Worm (Caenorhabditis elegans): ENCODE measurements around the gene F52G3.7.
A peak's percentile ranks its signal among the peaks of the same experiment; 100 is the strongest.

F52G3.7 gene

ce11 chrX:17003473-17004123 is 39.9 kb downstream of the F52G3.7 start:
- TF ChIP-seq ceh-16 (tag; optimal IDR thresholded peaks at IDR 0.05) = no peak
- peak in 1 of 2 experiments; percentile 16 for TF ChIP-seq lsy-2 (tag; optimal IDR thresholded peaks at IDR 0.05)
- no peak for TF ChIP-seq nhr-23 (tag; optimal IDR thresholded peaks at IDR 0.05)
- TF ChIP-seq nhr-11 (tag; optimal IDR thresholded peaks at IDR 0.05) = no peak
- no peak for TF ChIP-seq crh-2 (tag; optimal IDR thresholded peaks at IDR 0.05)
- no peak for TF ChIP-seq snpc-4 (tag; optimal IDR thresholded peaks at IDR 0.05)
- TF ChIP-seq sma-3 (GFP tag; optimal IDR thresholded peaks at IDR 0.05) = no peak
- no peak for TF ChIP-seq egl-27 (tag; optimal IDR thresholded peaks at IDR 0.05)
- no peak for TF ChIP-seq ztf-11 (tag; optimal IDR thresholded peaks at IDR 0.05)
- no peak for TF ChIP-seq fos-1 (tag; optimal IDR thresholded peaks at IDR 0.05)
- no peak for TF ChIP-seq zag-1 (tag; optimal IDR thresholded peaks at IDR 0.05)
- no peak for TF ChIP-seq nhr-237 (tag; optimal IDR thresholded peaks at IDR 0.05)
- TF ChIP-seq ztf-1 (GFP tag; conservative IDR thresholded peaks at IDR 0.05) = no peak
- TF ChIP-seq mab-5 (tag; optimal IDR thresholded peaks at IDR 0.05) = peak; percentile 68
- TF ChIP-seq elt-3 (tag; optimal IDR thresholded peaks at IDR 0.05) = no peak
- TF ChIP-seq lin-39 (tag; optimal IDR thresholded peaks at IDR 0.05) = no peak
- TF ChIP-seq sma-9 (GFP tag; optimal IDR thresholded peaks at IDR 0.05) = no peak
- TF ChIP-seq sma-9 (tag; optimal IDR thresholded peaks at IDR 0.05) = no peak
- TF ChIP-seq nhr-129 (tag; optimal IDR thresholded peaks at IDR 0.05) = peak; percentile 36
- TF ChIP-seq unc-62 (GFP tag; optimal IDR thresholded peaks at IDR 0.05) = no peak
- no peak for TF ChIP-seq lin-11 (tag; optimal IDR thresholded peaks at IDR 0.05)
- peak; percentile 75 for TF ChIP-seq sem-4 (tag; optimal IDR thresholded peaks at IDR 0.05)
- no peak for TF ChIP-seq ceh-82 (tag; optimal IDR thresholded peaks at IDR 0.05)
- no peak for TF ChIP-seq unc-39 (tag; optimal IDR thresholded peaks at IDR 0.05)
- TF ChIP-seq peb-1 (tag; optimal IDR thresholded peaks at IDR 0.05) = no peak
- TF ChIP-seq skn-1 (tag; optimal IDR thresholded peaks at IDR 0.05) = no peak
- TF ChIP-seq gmeb-1 (tag; optimal IDR thresholded peaks at IDR 0.05) = no peak
- no peak for TF ChIP-seq mdl-1 (tag; optimal IDR thresholded peaks at IDR 0.05)
- TF ChIP-seq alr-1 (tag; optimal IDR thresholded peaks at IDR 0.05) = no peak
- no peak for TF ChIP-seq nhr-6 (tag; optimal IDR thresholded peaks at IDR 0.05)
- no peak for TF ChIP-seq dmd-4 (tag; optimal IDR thresholded peaks at IDR 0.05)
- TF ChIP-seq R02D3.7 (tag; optimal IDR thresholded peaks at IDR 0.05) = no peak
- TF ChIP-seq Y55F3AM.14 (GFP tag; optimal IDR thresholded peaks at IDR 0.05) = no peak
- no peak for TF ChIP-seq ZK546.5 (tag; optimal IDR thresholded peaks at IDR 0.05)
- no peak for TF ChIP-seq unc-55 (GFP tag; optimal IDR thresholded peaks at IDR 0.05)
- TF ChIP-seq blmp-1 (tag; optimal IDR thresholded peaks at IDR 0.05; ENCODE audit: insufficient read depth) = no peak
- no peak for TF ChIP-seq nhr-12 (tag; optimal IDR thresholded peaks at IDR 0.05)
- no peak for TF ChIP-seq F13H6.1 (tag; optimal IDR thresholded peaks at IDR 0.05)
- no peak for TF ChIP-seq nhr-25 (tag; optimal IDR thresholded peaks at IDR 0.05)
- TF ChIP-seq nhr-77 (tag; optimal IDR thresholded peaks at IDR 0.05) = no peak
- TF ChIP-seq lin-13 (GFP tag; optimal IDR thresholded peaks at IDR 0.05) = peak; percentile 5
- TF ChIP-seq ama-1 (optimal IDR thresholded peaks at IDR 0.05) = no peak
- no peak for TF ChIP-seq elt-1 (tag; optimal IDR thresholded peaks at IDR 0.05)
- TF ChIP-seq ztf-4 (tag; optimal IDR thresholded peaks at IDR 0.05) = no peak
- TF ChIP-seq C34F6.9 (tag; optimal IDR thresholded peaks at IDR 0.05) = no peak

DNA sequence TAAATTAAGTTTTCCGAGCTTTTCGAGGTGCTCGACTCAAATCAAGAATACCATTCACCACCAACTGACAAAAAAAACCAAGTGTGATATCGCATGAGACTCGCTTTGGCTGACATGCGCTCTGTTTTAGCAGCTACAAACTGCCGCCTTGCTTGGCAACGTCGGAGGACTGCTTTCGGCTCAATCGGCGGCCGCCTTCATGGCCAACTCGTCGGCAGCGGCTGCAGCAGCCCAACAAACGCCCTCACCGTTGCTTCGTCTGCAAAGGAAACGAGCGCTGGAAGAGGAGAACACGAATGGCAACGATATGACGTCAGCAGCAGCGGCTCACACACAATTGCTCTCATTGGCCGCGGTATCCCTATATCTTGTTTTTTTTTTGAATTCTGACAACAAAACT is 43.1 kb downstream of the F52G3.7 start:
- TF ChIP-seq unc-55 (GFP tag; optimal IDR thresholded peaks at IDR 0.05) = no peak
- TF ChIP-seq sem-4 (tag; optimal IDR thresholded peaks at IDR 0.05) = no peak
- no peak for TF ChIP-seq sma-3 (GFP tag; optimal IDR thresholded peaks at IDR 0.05)
- no peak for TF ChIP-seq ztf-4 (tag; optimal IDR thresholded peaks at IDR 0.05)
- no peak for TF ChIP-seq nhr-10 (tag; optimal IDR thresholded peaks at IDR 0.05)
- TF ChIP-seq dmd-4 (tag; optimal IDR thresholded peaks at IDR 0.05) = no peak
- TF ChIP-seq blmp-1 (tag; optimal IDR thresholded peaks at IDR 0.05; ENCODE audit: insufficient read depth) = no peak
- no peak for TF ChIP-seq mab-5 (tag; optimal IDR thresholded peaks at IDR 0.05)
- no peak for TF ChIP-seq mdl-1 (tag; optimal IDR thresholded peaks at IDR 0.05)
- no peak for TF ChIP-seq ZK546.5 (tag; optimal IDR thresholded peaks at IDR 0.05)
- TF ChIP-seq nhr-129 (tag; optimal IDR thresholded peaks at IDR 0.05) = no peak
- no peak for TF ChIP-seq mbf-1 (tag; optimal IDR thresholded peaks at IDR 0.05)
- no peak for TF ChIP-seq ztf-1 (GFP tag; conservative IDR thresholded peaks at IDR 0.05)
- TF ChIP-seq Y55F3AM.14 (GFP tag; optimal IDR thresholded peaks at IDR 0.05) = no peak
- no peak for TF ChIP-seq nhr-77 (tag; optimal IDR thresholded peaks at IDR 0.05)
- TF ChIP-seq nhr-23 (tag; optimal IDR thresholded peaks at IDR 0.05) = no peak
- no peak for TF ChIP-seq lin-13 (GFP tag; optimal IDR thresholded peaks at IDR 0.05)
- TF ChIP-seq C34F6.9 (tag; optimal IDR thresholded peaks at IDR 0.05) = no peak
- no peak for TF ChIP-seq aly-2 (tag; optimal IDR thresholded peaks at IDR 0.05)

Data from whole organism, L2 larva.